Worm (Caenorhabditis elegans) whole organism, mixed stage, embryonic: ENCODE measurements around the gene vps-18.

ENCODE experiments used
- M03D4.4 ChIP-seq: sonication (generic microtip); optimal IDR thresholded peaks from 2 replicates; lab custom pipeline; 2017; ENCODE audit warnings: mild to moderate bottlenecking, missing genetic modification characterization, missing compliant biosample characterization
- bed-3 ChIP-seq: fragments of 200-800 bp; sonication (Bioruptor generic); optimal IDR thresholded peaks from 3 replicates; lab custom pipeline; 2018; ENCODE audit warnings: mild to moderate bottlenecking, missing genetic modification characterization, moderate library complexity, missing compliant biosample characterization
- ceh-43 ChIP-seq: fragments of 200-800 bp; sonication (Bioruptor generic); optimal IDR thresholded peaks from 2 replicates; lab custom pipeline; 2018; ENCODE audit warnings: mild to moderate bottlenecking, missing genetic modification characterization, moderate library complexity, missing compliant biosample characterization
- ces-1 ChIP-seq: fragments of 150-350 bp; optimal IDR thresholded peaks from 2 replicates; lab custom pipeline; 2014; ENCODE audit warnings: missing biosample characterization, missing genetic modification reagents, missing genetic modification characterization
- mab-5 ChIP-seq: fragments of 150-350 bp; optimal IDR thresholded peaks from 2 replicates; lab custom pipeline; 2014; ENCODE audit warnings: missing biosample characterization, missing genetic modification characterization
- nhr-237 ChIP-seq: fragments of 150-350 bp; optimal IDR thresholded peaks from 2 replicates; lab custom pipeline; 2014; ENCODE audit warnings: missing biosample characterization, missing genetic modification characterization
- nhr-28 ChIP-seq: fragments of 150-350 bp; optimal IDR thresholded peaks from 2 replicates; lab custom pipeline; 2014; ENCODE audit warnings: missing biosample characterization, missing genetic modification characterization
- nhr-76 ChIP-seq: sonication (generic microtip); optimal IDR thresholded peaks from 2 replicates; lab custom pipeline; 2017; ENCODE audit warnings: missing biosample characterization, missing genetic modification characterization
- pha-4 ChIP-seq: fragments of 150-350 bp; optimal IDR thresholded peaks from 2 replicates; lab custom pipeline; 2018; ENCODE audit warnings: missing biosample characterization, missing genetic modification reagents, missing genetic modification characterization
- snpc-4 ChIP-seq: fragments of 150-350 bp; optimal IDR thresholded peaks from 2 replicates; lab custom pipeline; 2014; ENCODE audit warnings: missing biosample characterization, missing genetic modification characterization
- unc-120 ChIP-seq: sonication (generic microtip); optimal IDR thresholded peaks from 2 replicates; lab custom pipeline; 2017; ENCODE audit warnings: missing genetic modification characterization, missing compliant biosample characterization; ENCODE audit not compliant: poor library complexity, severe bottlenecking
- unc-62 ChIP-seq: fragments of 150-350 bp; optimal IDR thresholded peaks from 2 replicates; lab custom pipeline; 2014; ENCODE audit warnings: missing biosample characterization, missing genetic modification reagents, missing genetic modification characterization
- ztf-11 ChIP-seq: fragments of 150-350 bp; optimal IDR thresholded peaks from 2 replicates; lab custom pipeline; 2014; ENCODE audit warnings: missing biosample characterization, missing genetic modification characterization

DNA sequence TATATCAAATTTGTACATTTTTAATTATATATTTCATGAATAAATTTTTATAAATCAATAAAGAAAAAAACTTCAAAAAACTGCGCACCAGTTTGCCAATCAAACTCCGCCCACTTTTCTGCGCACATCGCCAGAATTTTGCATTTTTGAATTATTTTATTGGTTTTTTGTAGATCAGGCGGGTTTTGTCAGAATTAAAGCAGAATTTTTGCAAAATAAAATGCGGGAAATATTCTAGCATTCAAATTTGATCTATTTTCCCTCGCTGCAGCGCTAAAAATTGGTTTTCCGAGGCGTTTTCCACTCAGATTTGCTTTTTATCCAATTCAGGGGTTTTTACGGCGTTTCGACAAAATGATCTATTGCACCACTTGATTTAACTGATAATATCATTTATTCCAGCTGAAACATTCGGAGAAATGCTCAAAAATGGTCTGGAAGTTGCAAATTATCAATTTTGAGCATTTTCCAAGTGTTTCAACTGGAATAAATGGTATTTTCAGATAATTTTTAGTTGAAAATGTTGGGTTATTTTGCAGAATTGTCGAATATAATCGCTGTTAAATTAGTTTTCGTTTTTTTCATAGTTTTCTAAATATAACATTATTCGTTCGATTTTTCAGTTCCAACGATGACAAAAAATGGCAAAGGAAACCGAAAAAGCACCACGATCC is 10.2 kb downstream of the vps-18 start, which contains the start of gene W06B4.1:
- TF ChIP-seq M03D4.4 (tag; lab: Kevin White, UChicago) = no peak
- no peak for TF ChIP-seq snpc-4 (tag; lab: Kevin White, UChicago)
- no peak for TF ChIP-seq nhr-237 (tag; lab: Kevin White, UChicago)
- no peak for TF ChIP-seq unc-120
- no peak for TF ChIP-seq ces-1 (GFP tag; lab: Kevin White, UChicago)
- TF ChIP-seq nhr-28 (tag; lab: Kevin White, UChicago) = no peak
- TF ChIP-seq bed-3 (GFP tag; lab: Kevin White, UChicago) = no peak
- no peak for TF ChIP-seq pha-4 (tag; lab: Kevin White, UChicago)
- no peak for TF ChIP-seq ceh-43 (GFP tag; lab: Kevin White, UChicago)
- no peak for TF ChIP-seq unc-62
- TF ChIP-seq nhr-76 (tag; lab: Kevin White, UChicago) = no peak
- no peak for TF ChIP-seq ztf-11 (tag; lab: Kevin White, UChicago)
- TF ChIP-seq mab-5 (tag; lab: Kevin White, UChicago) = no peak
